Worm (Caenorhabditis elegans) whole organism, L1 larva: ENCODE data around the gene D1086.5.

Source experiments
- C16A3.4 ChIP-seq: fragments of 150-350 bp; optimal IDR thresholded peaks from 2 replicates; lab custom pipeline; 2014; ENCODE audit warnings: missing biosample characterization, missing genetic modification characterization
- ama-1 ChIP-seq: fragments of 150-350 bp; optimal IDR thresholded peaks from 2 replicates; lab custom pipeline; 2014
- hpl-2 ChIP-seq: fragments of 150-350 bp; optimal IDR thresholded peaks from 2 replicates; lab custom pipeline; 2014; ENCODE audit warnings: missing biosample characterization, missing genetic modification reagents, missing genetic modification characterization
- jun-1 ChIP-seq: fragments of 150-350 bp; optimal IDR thresholded peaks from 2 replicates; lab custom pipeline; 2014; ENCODE audit warnings: missing biosample characterization, missing genetic modification reagents, missing genetic modification characterization
- lin-14 ChIP-seq: fragments of 200-800 bp; sonication (Bioruptor generic); optimal IDR thresholded peaks from 2 replicates; lab custom pipeline; 2018; ENCODE audit warnings: mild to moderate bottlenecking, missing genetic modification characterization, moderate library complexity, missing compliant biosample characterization
- lin-35 ChIP-seq, 2 experiments: fragments of 150-350 bp; optimal IDR thresholded peaks; 2 replicates each; lab custom pipeline; 2014; ENCODE audit warnings: missing biosample characterization in 2 of 2, missing genetic modification characterization in 2 of 2, missing genetic modification reagents in 2 of 2
- mep-1 ChIP-seq: fragments of 150-350 bp; optimal IDR thresholded peaks from 2 replicates; lab custom pipeline; 2014; ENCODE audit warnings: missing biosample characterization, missing genetic modification characterization
- nhr-237 ChIP-seq: fragments of 150-350 bp; optimal IDR thresholded peaks from 2 replicates; lab custom pipeline; 2014; ENCODE audit warnings: missing biosample characterization, missing genetic modification characterization
- nhr-28 ChIP-seq: fragments of 150-350 bp; optimal IDR thresholded peaks from 2 replicates; lab custom pipeline; 2014; ENCODE audit warnings: missing biosample characterization, missing genetic modification characterization
- nhr-71 ChIP-seq: sonication (generic microtip); optimal IDR thresholded peaks from 2 replicates; lab custom pipeline; 2016; ENCODE audit warnings: mild to moderate bottlenecking, missing genetic modification characterization, moderate library complexity, missing compliant biosample characterization
- pqm-1 ChIP-seq: sonication (generic microtip); optimal IDR thresholded peaks from 3 replicates; lab custom pipeline; 2017; ENCODE audit warnings: missing biosample characterization, missing genetic modification characterization
- tbx-2 ChIP-seq: sonication (generic microtip); optimal IDR thresholded peaks from 2 replicates; lab custom pipeline; 2016; ENCODE audit warnings: missing genetic modification characterization, missing compliant biosample characterization

DNA sequence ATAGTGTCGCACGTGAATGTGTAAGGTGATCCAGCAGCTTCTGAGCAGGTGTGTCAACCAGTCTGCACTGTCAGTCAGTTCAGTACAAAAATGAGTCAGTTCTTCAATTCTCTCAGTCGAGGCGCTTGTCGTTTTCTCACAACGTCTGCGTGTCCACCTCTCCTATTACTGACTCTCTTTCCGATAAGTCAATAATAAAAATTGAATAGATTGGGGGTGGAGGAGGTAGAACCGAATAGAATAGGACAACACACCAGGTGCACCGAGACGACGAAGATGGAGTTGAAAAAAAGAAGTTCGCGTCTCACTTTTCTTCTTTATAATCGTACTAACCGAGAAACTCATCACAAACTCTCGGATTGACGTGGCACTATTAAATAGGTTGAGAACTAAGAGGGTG, 37.7 kb upstream of the D1086.5 start:
- TF ChIP-seq tbx-2 (no peak), jun-1 (tag; lab: Kevin White, UChicago) (no peak), lin-35 (GFP tag; optimal IDR thresholded peaks at IDR 0.05; lab: Kevin White, UChicago) (peak in 1 of 2 experiments; percentile 7), mep-1 (tag; lab: Kevin White, UChicago) (no peak), nhr-237 (tag; lab: Kevin White, UChicago) (no peak), nhr-28 (tag; lab: Kevin White, UChicago) (no peak), lin-14 (peak; percentile 37), ama-1 (lab: Kevin White, UChicago) (no peak), hpl-2 (GFP tag; lab: Kevin White, UChicago) (no peak), pqm-1 (no peak), nhr-71 (tag; lab: Kevin White, UChicago) (no peak), C16A3.4 (tag; lab: Kevin White, UChicago) (no peak)
